Fruit fly (Drosophila melanogaster): ENCODE measurements around the gene Aplip1.
A peak's percentile ranks its signal among the peaks of the same experiment; 100 is the strongest.

The Aplip1 gene

dm6 chr3L:1247627-1248295 is 51.6 kb downstream of the Aplip1 start, which contains the start of the genes Psf1 and Sac1 (continued):
- peak; percentile 80 for TF ChIP-seq CG14860 (GFP tag; IDR thresholded peaks at IDR 0.05; ENCODE audit: partially characterized antibody)
- no peak for TF ChIP-seq CG12236 (GFP tag; optimal IDR thresholded peaks at IDR 0.05)
- no peak for TF ChIP-seq tap (tag; optimal IDR thresholded peaks at IDR 0.05)
- TF ChIP-seq CG14667 (GFP tag; IDR thresholded peaks at IDR 0.05), result no peak
- peak; percentile 60 for TF ChIP-seq CG15601 (tag; optimal IDR thresholded peaks at IDR 0.05)
- no peak for TF ChIP-seq slou (GFP tag; optimal IDR thresholded peaks at IDR 0.05)
- no peak for TF ChIP-seq CG3281 (GFP tag; optimal IDR thresholded peaks at IDR 0.05)
- TF ChIP-seq Six4 (GFP tag; optimal IDR thresholded peaks at IDR 0.05), result no peak
- peak; percentile 35 for TF ChIP-seq Myb (GFP tag; optimal IDR thresholded peaks at IDR 0.05)
- peak; percentile 38 for TF ChIP-seq NC2β (GFP tag; optimal IDR thresholded peaks at IDR 0.05)
- no peak for TF ChIP-seq Trl (optimal IDR thresholded peaks at IDR 0.05)
- TF ChIP-seq Trl (GFP tag; optimal IDR thresholded peaks at IDR 0.05), result peak; percentile 18
- TF ChIP-seq Side (GFP tag; optimal IDR thresholded peaks at IDR 0.05), result no peak
- no peak for TF ChIP-seq dati (GFP tag; IDR thresholded peaks at IDR 0.05)
- TF ChIP-seq Ets97D (GFP tag; optimal IDR thresholded peaks at IDR 0.05), result peak; percentile 74
- no peak for TF ChIP-seq sim (GFP tag; IDR thresholded peaks at IDR 0.05)
- peak; percentile 4 for TF ChIP-seq CG1792 (GFP tag; optimal IDR thresholded peaks at IDR 0.05)
- TF ChIP-seq danr (GFP tag; IDR thresholded peaks at IDR 0.05), result no peak
- no peak for TF ChIP-seq unpg (GFP tag; optimal IDR thresholded peaks at IDR 0.05)
- TF ChIP-seq Dfd (GFP tag; optimal IDR thresholded peaks at IDR 0.05), result no peak
- TF ChIP-seq CG18476 (GFP tag; optimal IDR thresholded peaks at IDR 0.05), result no peak
- no peak for TF ChIP-seq C15 (GFP tag; IDR thresholded peaks at IDR 0.05)
- TF ChIP-seq CG9932 (GFP tag; IDR thresholded peaks at IDR 0.05), result peak; percentile 68; the same call in 1 of the 2 replicates
- no peak for TF ChIP-seq CG14050 (GFP tag; IDR thresholded peaks at IDR 0.05)
- TF ChIP-seq chm (GFP tag; IDR thresholded peaks at IDR 0.05), result no peak
- TF ChIP-seq fd64A (GFP tag; optimal IDR thresholded peaks at IDR 0.05), result no peak
- TF ChIP-seq gsb-n (tag; optimal IDR thresholded peaks at IDR 0.05), result no peak
- TF ChIP-seq Mes4 (GFP tag; optimal IDR thresholded peaks at IDR 0.05), result peak; percentile 35
- TF ChIP-seq hth (optimal IDR thresholded peaks at IDR 0.05), result no peak
- TF ChIP-seq HLH4C (GFP tag; IDR thresholded peaks at IDR 0.05; ENCODE audit: partially characterized antibody), result peak; percentile 72
- TF ChIP-seq Sox102F (GFP tag; optimal IDR thresholded peaks at IDR 0.05), result peak; percentile 32
- no peak for TF ChIP-seq Fer1 (GFP tag; optimal IDR thresholded peaks at IDR 0.05)
- TF ChIP-seq CG34376 (GFP tag; optimal IDR thresholded peaks at IDR 0.05), result no peak
- TF ChIP-seq peb (GFP tag; IDR thresholded peaks at IDR 0.05), result no peak
- TF ChIP-seq tio (GFP tag; optimal IDR thresholded peaks at IDR 0.05), result no peak
- TF ChIP-seq CG15696 (tag; optimal IDR thresholded peaks at IDR 0.05), result peak; percentile 46
- no peak for TF ChIP-seq gsb (GFP tag; IDR thresholded peaks at IDR 0.05)
- TF ChIP-seq HLHmδ (GFP tag; optimal IDR thresholded peaks at IDR 0.05), result no peak
- no peak for TF ChIP-seq Fer3 (tag; optimal IDR thresholded peaks at IDR 0.05)
- TF ChIP-seq Scr (GFP tag; IDR thresholded peaks at IDR 0.05; ENCODE audit: partially characterized antibody), result peak; percentile 95
- TF ChIP-seq CG8281 (tag; optimal IDR thresholded peaks at IDR 0.05), result no peak
- TF ChIP-seq inv (GFP tag; IDR thresholded peaks at IDR 0.05; ENCODE audit: partially characterized antibody), result peak; percentile 85
- TF ChIP-seq CG8359 (GFP tag; optimal IDR thresholded peaks at IDR 0.05; ENCODE audit: borderline replicate concordance), result no peak
- TF ChIP-seq jumu (GFP tag; optimal IDR thresholded peaks at IDR 0.05), result peak; percentile 57
- TF ChIP-seq cad (GFP tag; optimal IDR thresholded peaks at IDR 0.05), result no peak
- TF ChIP-seq esg (GFP tag; conservative IDR thresholded peaks at IDR 0.05), result peak; percentile 28; the same call in 1 of the 2 replicates
- TF ChIP-seq bab2 (GFP tag; optimal IDR thresholded peaks at IDR 0.05), result peak; percentile 73
- TF ChIP-seq sisA (GFP tag; IDR thresholded peaks at IDR 0.05), result peak; percentile 58
- 0 out of 3 replicates have a peak, but pooled peaks have one; percentile 11 for TF ChIP-seq Optix (GFP tag; IDR thresholded peaks at IDR 0.05)
- TF ChIP-seq dmrt11E (tag; optimal IDR thresholded peaks at IDR 0.05), result peak; percentile 40
- TF ChIP-seq Gsc (GFP tag; IDR thresholded peaks at IDR 0.05), result no peak

Data from whole organism, embryonic.